Worm (Caenorhabditis elegans): ENCODE measurements around the gene T13F2.4.

- TF ChIP-seq skn-1 (tag; optimal IDR thresholded peaks at IDR 0.05) (no peak), egl-27 (tag; optimal IDR thresholded peaks at IDR 0.05) (no peak), tbx-2 (tag; optimal IDR thresholded peaks at IDR 0.05) (no peak), fkh-4 (tag; optimal IDR thresholded peaks at IDR 0.05; ENCODE audit: borderline replicate concordance) (no peak), elt-3 (tag; optimal IDR thresholded peaks at IDR 0.05) (no peak), ceh-82 (tag; optimal IDR thresholded peaks at IDR 0.05) (no peak), nhr-11 (tag; optimal IDR thresholded peaks at IDR 0.05) (no peak), jun-1 (tag; optimal IDR thresholded peaks at IDR 0.05) (no peak), hpl-2 (GFP tag; optimal IDR thresholded peaks at IDR 0.05) (no peak), fkh-10 (GFP tag; optimal IDR thresholded peaks at IDR 0.05) (no peak), ama-1 (optimal IDR thresholded peaks at IDR 0.05) (no peak), ztf-11 (tag; optimal IDR thresholded peaks at IDR 0.05) (no peak), pax-3 (tag; optimal IDR thresholded peaks at IDR 0.05) (no peak), mdl-1 (tag; optimal IDR thresholded peaks at IDR 0.05) (no peak)
Observed at ce11 chrIV:9840984-9841590, 51.5 kb downstream of the T13F2.4 start, which contains the start of the genes kin-24 and msp-56.
